Fruit fly (Drosophila melanogaster): Measurements from ENCODE around the gene CG3526.
A peak's percentile ranks its signal among the peaks of the same experiment; 100 is the strongest.

CG3526 gene

dm6 chrX:2860955-2861354, 29.6 kb upstream of the CG3526 start (continued):
- TF ChIP-seq lab (GFP tag; optimal IDR thresholded peaks at IDR 0.05) (peak; percentile 77), CG1529 (GFP tag; optimal IDR thresholded peaks at IDR 0.05) (peak; percentile 4), mirr (GFP tag; optimal IDR thresholded peaks at IDR 0.05) (no peak), amos (GFP tag; IDR thresholded peaks at IDR 0.05; ENCODE audit: partially characterized antibody) (no peak), Taf1 (GFP tag; IDR thresholded peaks at IDR 0.05) (no peak), CG4730 (GFP tag; IDR thresholded peaks at IDR 0.05) (no peak), Xrp1 (GFP tag; IDR thresholded peaks at IDR 0.05) (peak; percentile 40; the same call in 1 of the 2 replicates), Hr3 (GFP tag; optimal IDR thresholded peaks at IDR 0.05) (peak; percentile 14), aop (GFP tag; IDR thresholded peaks at IDR 0.05) (no peak), Atf3 (GFP tag; optimal IDR thresholded peaks at IDR 0.05) (no peak), CG6765 (GFP tag; optimal IDR thresholded peaks at IDR 0.05) (no peak), lola (GFP tag; optimal IDR thresholded peaks at IDR 0.05) (no peak), gsb-n (tag; optimal IDR thresholded peaks at IDR 0.05) (no peak), CG14014 (GFP tag; IDR thresholded peaks at IDR 0.05) (0 out of 2 replicates have a peak, but pooled peaks have one; percentile 41), CG10209 (GFP tag; optimal IDR thresholded peaks at IDR 0.05) (peak; percentile 4), lbe (GFP tag; optimal IDR thresholded peaks at IDR 0.05) (no peak), cad (GFP tag; optimal IDR thresholded peaks at IDR 0.05) (no peak), pum (GFP tag; optimal IDR thresholded peaks at IDR 0.05) (no peak), Atf-2 (GFP tag; optimal IDR thresholded peaks at IDR 0.05) (no peak), CoRest (tag; optimal IDR thresholded peaks at IDR 0.05) (peak; percentile 27), CG17328 (GFP tag; IDR thresholded peaks at IDR 0.05) (peak; percentile 18; the same call in 1 of the 2 replicates), Mes4 (GFP tag; optimal IDR thresholded peaks at IDR 0.05) (no peak), Oaz (GFP tag; IDR thresholded peaks at IDR 0.05) (no peak), D (optimal IDR thresholded peaks at IDR 0.05) (no peak), D (GFP tag; optimal IDR thresholded peaks at IDR 0.05) (no peak), chn (GFP tag; optimal IDR thresholded peaks at IDR 0.05) (no peak), CG6272 (GFP tag; IDR thresholded peaks at IDR 0.05) (no peak), Dp (GFP tag; optimal IDR thresholded peaks at IDR 0.05) (no peak), CG17359 (tag; optimal IDR thresholded peaks at IDR 0.05) (peak; percentile 47), CG7987 (GFP tag; optimal IDR thresholded peaks at IDR 0.05) (no peak), HmgD (GFP tag; optimal IDR thresholded peaks at IDR 0.05) (no peak), Kr (GFP tag; optimal IDR thresholded peaks at IDR 0.05) (no peak), abd-A (tag; optimal IDR thresholded peaks at IDR 0.05) (no peak), Rfx (GFP tag; IDR thresholded peaks at IDR 0.05) (peak; percentile 43; the same call in 1 of the 2 replicates), CG13775 (GFP tag; optimal IDR thresholded peaks at IDR 0.05) (no peak), Atf6 (GFP tag; IDR thresholded peaks at IDR 0.05) (no peak), Trl (optimal IDR thresholded peaks at IDR 0.05) (no peak), Trl (GFP tag; optimal IDR thresholded peaks at IDR 0.05) (no peak), CG3065 (GFP tag; optimal IDR thresholded peaks at IDR 0.05) (no peak), CG13296 (GFP tag; optimal IDR thresholded peaks at IDR 0.05) (no peak), E2f2 (GFP tag; IDR thresholded peaks at IDR 0.05) (no peak), eyg (GFP tag; optimal IDR thresholded peaks at IDR 0.05) (no peak), eve (GFP tag; optimal IDR thresholded peaks at IDR 0.05) (no peak), Usf (GFP tag; optimal IDR thresholded peaks at IDR 0.05) (no peak), CG5245 (GFP tag; optimal IDR thresholded peaks at IDR 0.05) (no peak), pita (GFP tag; optimal IDR thresholded peaks at IDR 0.05) (no peak), CG30431 (GFP tag; optimal IDR thresholded peaks at IDR 0.05) (no peak), NC2α (GFP tag; optimal IDR thresholded peaks at IDR 0.05) (no peak), CG11504 (tag; optimal IDR thresholded peaks at IDR 0.05) (peak; percentile 65), ap (GFP tag; IDR thresholded peaks at IDR 0.05) (no peak), CG7839 (tag; optimal IDR thresholded peaks at IDR 0.05) (peak; percentile 52), luna (GFP tag; optimal IDR thresholded peaks at IDR 0.05) (no peak), HHEX (GFP tag; optimal IDR thresholded peaks at IDR 0.05) (peak; percentile 18)
